Worm (Caenorhabditis elegans) whole organism, late embryonic: ENCODE data around the gene B0554.1.

Experiments
- C08G9.2 ChIP-seq: sonication (generic microtip); optimal IDR thresholded peaks from 2 replicates; lab custom pipeline; 2016; ENCODE audit warnings: mild to moderate bottlenecking, missing genetic modification characterization, moderate library complexity, missing compliant biosample characterization
- C38D4.7 ChIP-seq: fragments of 200-800 bp; sonication (Bioruptor generic); optimal IDR thresholded peaks from 2 replicates; lab custom pipeline; 2018; ENCODE audit warnings: mild to moderate bottlenecking, missing genetic modification characterization, moderate library complexity, missing compliant biosample characterization
- K09A11.1 ChIP-seq: sonication (generic microtip); optimal IDR thresholded peaks from 2 replicates; lab custom pipeline; 2017; ENCODE audit warnings: antibody characterized with exemption, mild to moderate bottlenecking, missing genetic modification characterization, missing compliant biosample characterization; ENCODE audit not compliant: insufficient read depth
- T23F11.4 ChIP-seq: fragments of 200-800 bp; sonication (Bioruptor generic); optimal IDR thresholded peaks from 2 replicates; lab custom pipeline; 2018; ENCODE audit warnings: mild to moderate bottlenecking, missing genetic modification characterization, missing compliant biosample characterization
- ceh-14 ChIP-seq: sonication (generic microtip); optimal IDR thresholded peaks from 2 replicates; lab custom pipeline; 2016; ENCODE audit warnings: missing genotype, missing genetic modification characterization, missing compliant biosample characterization
- ceh-18 ChIP-seq: sonication (generic microtip); optimal IDR thresholded peaks from 2 replicates; lab custom pipeline; 2016; ENCODE audit warnings: missing genetic modification characterization, missing compliant biosample characterization
- ceh-19 ChIP-seq: fragments of 200-800 bp; sonication (Bioruptor generic); optimal IDR thresholded peaks from 2 replicates; lab custom pipeline; 2018; ENCODE audit warnings: mild to moderate bottlenecking, missing genetic modification characterization, missing compliant biosample characterization
- ceh-2 ChIP-seq: sonication (generic microtip); optimal IDR thresholded peaks from 2 replicates; lab custom pipeline; 2016; ENCODE audit warnings: missing genotype, missing genetic modification characterization, missing compliant biosample characterization
- ceh-22 ChIP-seq: sonication (generic microtip); optimal IDR thresholded peaks from 2 replicates; lab custom pipeline; 2017; ENCODE audit warnings: missing biosample characterization, missing genetic modification characterization
- ceh-24 ChIP-seq: sonication (generic microtip); optimal IDR thresholded peaks from 2 replicates; lab custom pipeline; 2016; ENCODE audit warnings: mild to moderate bottlenecking, missing genetic modification characterization, missing compliant biosample characterization
- ceh-30 ChIP-seq: fragments of 150-350 bp; optimal IDR thresholded peaks from 2 replicates; lab custom pipeline; 2014; ENCODE audit warnings: missing biosample characterization, missing genetic modification characterization
- ceh-31 ChIP-seq: sonication (generic microtip); optimal IDR thresholded peaks from 2 replicates; lab custom pipeline; 2016; ENCODE audit warnings: missing genetic modification characterization, missing compliant biosample characterization
- ceh-45 ChIP-seq: fragments of 200-800 bp; sonication (Bioruptor generic); IDR thresholded peaks from 2 replicates; pipeline ENCODE4 v1.3.6; 2022; ENCODE audit warnings: missing genetic modification reagents, missing genetic modification characterization, missing compliant biosample characterization
- ceh-9 ChIP-seq: sonication (generic microtip); optimal IDR thresholded peaks from 2 replicates; lab custom pipeline; 2016; ENCODE audit warnings: mild to moderate bottlenecking, missing genetic modification characterization, inconsistent platforms, missing compliant biosample characterization
- che-1 ChIP-seq: sonication (generic microtip); optimal IDR thresholded peaks from 2 replicates; lab custom pipeline; 2016; ENCODE audit warnings: mild to moderate bottlenecking, missing genetic modification characterization, missing compliant biosample characterization
- elt-2 ChIP-seq: sonication (generic microtip); optimal IDR thresholded peaks from 2 replicates; lab custom pipeline; 2016; ENCODE audit warnings: missing genetic modification reagents, missing genetic modification characterization, missing compliant biosample characterization
- ets-4 ChIP-seq: sonication (generic microtip); optimal IDR thresholded peaks from 2 replicates; lab custom pipeline; 2016; ENCODE audit warnings: missing genetic modification characterization, missing compliant biosample characterization
- fax-1 ChIP-seq: sonication (generic microtip); optimal IDR thresholded peaks from 2 replicates; lab custom pipeline; 2016; ENCODE audit warnings: missing genotype, missing genetic modification characterization, missing compliant biosample characterization
- gmeb-2 ChIP-seq: sonication (generic microtip); optimal IDR thresholded peaks from 2 replicates; lab custom pipeline; 2016; ENCODE audit warnings: missing genetic modification characterization, inconsistent platforms, missing compliant biosample characterization
- hlh-30 ChIP-seq: sonication (generic microtip); optimal IDR thresholded peaks from 2 replicates; lab custom pipeline; 2017; ENCODE audit warnings: antibody characterized with exemption, missing genetic modification characterization, missing compliant biosample characterization; ENCODE audit not compliant: insufficient read depth
- hlh-6 ChIP-seq: sonication (generic microtip); optimal IDR thresholded peaks from 2 replicates; lab custom pipeline; 2016; ENCODE audit warnings: missing genotype, missing genetic modification characterization, missing compliant biosample characterization
- hlh-8 ChIP-seq: sonication (generic microtip); optimal IDR thresholded peaks from 2 replicates; lab custom pipeline; 2016; ENCODE audit warnings: missing genotype, missing genetic modification characterization, missing compliant biosample characterization
- lim-6 ChIP-seq: sonication (generic microtip); optimal IDR thresholded peaks from 2 replicates; lab custom pipeline; 2016; ENCODE audit warnings: missing genetic modification characterization, missing compliant biosample characterization
- mec-3 ChIP-seq: sonication (generic microtip); optimal IDR thresholded peaks from 2 replicates; lab custom pipeline; 2016; ENCODE audit warnings: borderline replicate concordance, missing genetic modification characterization, missing compliant biosample characterization
- nfya-1 ChIP-seq: sonication (generic microtip); optimal IDR thresholded peaks from 2 replicates; lab custom pipeline; 2017; ENCODE audit warnings: missing genetic modification characterization, mild to moderate bottlenecking, missing compliant biosample characterization, antibody characterized with exemption, moderate library complexity
- nhr-232 ChIP-seq: sonication (generic microtip); optimal IDR thresholded peaks from 2 replicates; lab custom pipeline; 2016; ENCODE audit warnings: missing genetic modification characterization, missing compliant biosample characterization
- odd-2 ChIP-seq: sonication (generic microtip); optimal IDR thresholded peaks from 2 replicates; lab custom pipeline; 2017; ENCODE audit warnings: antibody characterized with exemption, mild to moderate bottlenecking, missing genetic modification characterization, missing compliant biosample characterization
- pax-1 ChIP-seq: fragments of 150-350 bp; optimal IDR thresholded peaks from 2 replicates; lab custom pipeline; 2014; ENCODE audit warnings: missing biosample characterization, missing genetic modification characterization
- pha-2 ChIP-seq: sonication (generic microtip); optimal IDR thresholded peaks from 2 replicates; lab custom pipeline; 2017; ENCODE audit warnings: mild to moderate bottlenecking, missing genetic modification characterization, missing compliant biosample characterization
- pqm-1 ChIP-seq: sonication (generic microtip); optimal IDR thresholded peaks from 2 replicates; lab custom pipeline; 2016; ENCODE audit warnings: missing genetic modification characterization, missing compliant biosample characterization
- sox-2 ChIP-seq: fragments of 200-800 bp; sonication (Bioruptor generic); IDR thresholded peaks from 2 replicates; pipeline ENCODE4 v1.3.6; 2022; ENCODE audit warnings: missing genetic modification reagents, missing genetic modification characterization, missing compliant biosample characterization
- syd-9 ChIP-seq: sonication (generic microtip); optimal IDR thresholded peaks from 2 replicates; lab custom pipeline; 2016; ENCODE audit warnings: mild to moderate bottlenecking, missing genetic modification characterization, moderate library complexity, missing compliant biosample characterization
- ttx-3 ChIP-seq: sonication (generic microtip); optimal IDR thresholded peaks from 2 replicates; lab custom pipeline; 2016; ENCODE audit warnings: missing genetic modification reagents, missing genetic modification characterization, missing compliant biosample characterization
- unc-3 ChIP-seq, 2 experiments: fragments of 200-800 bp in 1 of 2; sonication (Bioruptor generic) in 1 of 2; sonication (generic microtip) in 1 of 2; conservative IDR thresholded peaks in 1 of 2; optimal IDR thresholded peaks in 1 of 2; 2 replicates each; pipeline versions ENCODE4 v1.3.6 to Lab custom; 2016 to 2022; ENCODE audit warnings: missing compliant biosample characterization in 2 of 2, missing genetic modification characterization in 2 of 2, missing genetic modification reagents in 1 of 2
- unc-55 ChIP-seq: sonication (generic microtip); optimal IDR thresholded peaks from 2 replicates; lab custom pipeline; 2017; ENCODE audit warnings: missing biosample characterization, missing genetic modification reagents, missing genetic modification characterization
- unc-86 ChIP-seq: sonication (generic microtip); optimal IDR thresholded peaks from 2 replicates; lab custom pipeline; 2016; ENCODE audit warnings: missing genetic modification characterization, missing compliant biosample characterization
- ztf-16 ChIP-seq: sonication (generic microtip); optimal IDR thresholded peaks from 2 replicates; lab custom pipeline; 2017; ENCODE audit warnings: missing genetic modification characterization, missing compliant biosample characterization

Gene B0554.1

DNA sequence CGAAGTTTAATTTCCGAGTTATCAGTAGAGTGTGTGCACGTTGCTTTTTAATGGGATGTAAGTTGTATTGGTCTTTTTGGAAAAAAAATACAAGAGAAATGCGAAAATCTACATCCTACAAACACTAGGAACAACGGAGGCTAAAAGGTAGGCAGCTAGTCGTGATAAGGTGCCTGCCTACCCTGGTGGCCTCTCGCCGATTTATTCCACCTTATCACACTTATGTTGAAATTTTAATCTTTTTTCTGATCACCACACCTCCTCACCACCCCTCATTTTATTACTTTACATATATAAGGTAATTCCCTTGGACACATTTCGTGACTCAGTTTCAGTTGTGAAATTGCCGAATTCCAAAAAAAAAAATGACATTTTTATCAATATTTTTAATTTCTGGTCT is 16.1 kb upstream of the B0554.1 start, which contains the start of gene dod-20:
TSS of gene dod-20 (plus strand) at position 301 of the 400 bp plus-strand sequence.
- no peak for TF ChIP-seq mec-3
- no peak for TF ChIP-seq pax-1 (tag; lab: Kevin White, UChicago)
- TF ChIP-seq hlh-30 (tag; lab: Kevin White, UChicago) = no peak
- TF ChIP-seq unc-86 (tag; lab: Kevin White, UChicago) = no peak
- TF ChIP-seq unc-3 (GFP tag; conservative IDR thresholded peaks at IDR 0.05; lab: Robert Waterston, UW) = no peak
- TF ChIP-seq unc-3 (tag; optimal IDR thresholded peaks at IDR 0.05; lab: Kevin White, UChicago) = no peak

ce11 chrV:424140-424539 is 14.1 kb upstream of the B0554.1 start, which contains the start of gene B0554.5:
Gene B0554.5 (plus strand): TSS chrV:424440.
- TF ChIP-seq ceh-24 (tag; lab: Kevin White, UChicago) (no peak), sox-2 (GFP tag; lab: Robert Waterston, UW) (no peak)

- TF ChIP-seq pha-2 (tag; lab: Kevin White, UChicago) (no peak), hlh-8 (tag; lab: Kevin White, UChicago) (no peak), ttx-3 (tag; lab: Kevin White, UChicago) (no peak), ceh-19 (GFP tag; lab: Kevin White, UChicago) (no peak), ceh-18 (no peak), ets-4 (tag; lab: Kevin White, UChicago) (no peak), ceh-14 (tag; lab: Kevin White, UChicago) (no peak), ceh-30 (no peak)
- TF ChIP-seq, all 69 proteins: peak for 0
Observed at ce11 chrV:428844-429243, 9.3 kb upstream of the B0554.1 start, which contains the start of gene B0554.4. Gene B0554.4 (plus strand): TSS chrV:429144.

- no peak for TF ChIP-seq che-1 (tag; lab: Kevin White, UChicago)
- no peak for TF ChIP-seq K09A11.1 (tag; lab: Kevin White, UChicago)
- no peak for TF ChIP-seq syd-9 (tag; lab: Kevin White, UChicago)
- no peak for TF ChIP-seq ets-4 (tag; lab: Kevin White, UChicago)
- no peak for TF ChIP-seq pqm-1 (tag; lab: Kevin White, UChicago)
- no peak for TF ChIP-seq ceh-9 (tag; lab: Kevin White, UChicago)
- TF ChIP-seq mec-3 = no peak
- no peak for TF ChIP-seq ceh-22 (tag; lab: Kevin White, UChicago)
- TF ChIP-seq C38D4.7 (GFP tag; lab: Kevin White, UChicago) = no peak
- TF ChIP-seq pax-1 (tag; lab: Kevin White, UChicago) = no peak
- TF ChIP-seq nhr-232 (tag; lab: Kevin White, UChicago) = no peak
- TF ChIP-seq sox-2 (GFP tag; lab: Robert Waterston, UW) = no peak
- TF ChIP-seq ceh-2 = no peak
- TF ChIP-seq ztf-16 (tag; lab: Kevin White, UChicago) = no peak
- no peak for TF ChIP-seq elt-2 (tag; lab: Kevin White, UChicago)
- TF ChIP-seq C08G9.2 = no peak
- TF ChIP-seq, all 69 proteins: peak for 0
Observed at ce11 chrV:432991-433390, 5.2 kb upstream of the B0554.1 start.

ce11 chrV:433898-434297 is 4.3 kb upstream of the B0554.1 start, which contains the start of gene B0554.2:
Gene B0554.2 (plus strand): TSS chrV:434198.
- no peak for TF ChIP-seq odd-2 (tag; lab: Kevin White, UChicago)
- TF ChIP-seq ceh-24 (tag; lab: Kevin White, UChicago) = no peak
- TF ChIP-seq nhr-232 (tag; lab: Kevin White, UChicago) = no peak
- no peak for TF ChIP-seq ceh-45 (GFP tag; lab: Robert Waterston, UW)
- TF ChIP-seq fax-1 (tag; lab: Kevin White, UChicago) = no peak
- TF ChIP-seq hlh-6 (tag; lab: Kevin White, UChicago) = no peak
- no peak for TF ChIP-seq unc-55
- TF ChIP-seq lim-6 (tag; lab: Kevin White, UChicago) = no peak
- no peak for TF ChIP-seq sox-2 (GFP tag; lab: Robert Waterston, UW)
- no peak for TF ChIP-seq gmeb-2 (tag; lab: Kevin White, UChicago)
- TF ChIP-seq nfya-1 (tag; lab: Kevin White, UChicago) = no peak
- no peak for TF ChIP-seq T23F11.4 (GFP tag; lab: Kevin White, UChicago)
- TF ChIP-seq ztf-16 (tag; lab: Kevin White, UChicago) = no peak
- TF ChIP-seq ceh-31 (tag; lab: Kevin White, UChicago) = no peak
